Fruit fly (Drosophila melanogaster) whole organism, embryonic: ENCODE data around the gene CG14341.

Experiments
- CG10431 ChIP-seq: fragments of 200-800 bp; sonication (Bioruptor generic); optimal IDR thresholded peaks from 3 replicates; lab custom pipeline; 2018; ENCODE audit warnings: missing biosample characterization, mild to moderate bottlenecking, missing genetic modification characterization
- CG11085 ChIP-seq: fragments of 200-800 bp; sonication (Bioruptor generic); IDR thresholded peaks from 2 replicates; pipeline ENCODE4 v1.3.6; 2022; ENCODE audit warnings: missing biosample characterization, missing genetic modification characterization
- CG12219 ChIP-seq: fragments of 200-800 bp; sonication (Bioruptor generic); optimal IDR thresholded peaks from 3 replicates; lab custom pipeline; 2018; ENCODE audit warnings: missing biosample characterization, mild to moderate bottlenecking, missing genetic modification characterization
- CG12391 ChIP-seq: fragments of 200-800 bp; sonication (Bioruptor generic); optimal IDR thresholded peaks from 3 replicates; lab custom pipeline; 2018; ENCODE audit warnings: missing biosample characterization, mild to moderate bottlenecking, missing genetic modification characterization, moderate library complexity
- CG12744 ChIP-seq: fragments of 200-800 bp; sonication (Bioruptor generic); optimal IDR thresholded peaks from 2 replicates; lab custom pipeline; 2016; ENCODE audit warnings: missing biosample characterization, missing genetic modification characterization
- CG1603 ChIP-seq: fragments of 200-800 bp; sonication (Bioruptor generic); optimal IDR thresholded peaks from 2 replicates; lab custom pipeline; 2019; ENCODE audit warnings: missing biosample characterization, mild to moderate bottlenecking, missing genetic modification characterization, moderate library complexity
- CG18011 ChIP-seq: fragments of 200-800 bp; sonication (Bioruptor generic); optimal IDR thresholded peaks from 2 replicates; lab custom pipeline; 2017; ENCODE audit warnings: missing biosample characterization, missing genetic modification characterization, mild to moderate bottlenecking, moderate library complexity, missing genotype
- CG32532 ChIP-seq: fragments of 200-800 bp; sonication (Bioruptor generic); IDR thresholded peaks from 2 replicates; pipeline ENCODE4 v1.3.6; 2022; ENCODE audit warnings: missing biosample characterization, missing genetic modification characterization
- CG34376 ChIP-seq: fragments of 200-800 bp; sonication (Bioruptor generic); optimal IDR thresholded peaks from 2 replicates; lab custom pipeline; 2018; ENCODE audit warnings: missing biosample characterization, mild to moderate bottlenecking, missing genetic modification characterization
- CG4328 ChIP-seq: fragments of 200-800 bp; sonication (Bioruptor generic); optimal IDR thresholded peaks from 3 replicates; lab custom pipeline; 2017; ENCODE audit warnings: missing biosample characterization, missing genetic modification reagents, missing genetic modification characterization
- CG5953 ChIP-seq: fragments of 200-800 bp; sonication (Bioruptor generic); IDR thresholded peaks from 2 replicates; pipeline ENCODE4 v1.3.6; 2022; ENCODE audit warnings: missing biosample characterization, missing genetic modification characterization
- CG6791 ChIP-seq: fragments of 200-800 bp; sonication (Bioruptor generic); IDR thresholded peaks from 3 replicates; pipeline ENCODE4 v1.3.6; 2022; ENCODE audit warnings: missing biosample characterization, missing genetic modification characterization; ENCODE audit not compliant: partially characterized antibody
- CG7839 ChIP-seq: fragments of 200-800 bp; sonication (Bioruptor generic); optimal IDR thresholded peaks from 3 replicates; lab custom pipeline; 2018; ENCODE audit warnings: missing biosample characterization, mild to moderate bottlenecking, missing genetic modification characterization, moderate library complexity
- CG7928 ChIP-seq: fragments of 200-800 bp; sonication (Bioruptor generic); optimal IDR thresholded peaks from 2 replicates; lab custom pipeline; 2017; ENCODE audit warnings: missing biosample characterization, mild to moderate bottlenecking, missing genetic modification characterization
- CG9437 ChIP-seq: fragments of 200-800 bp; sonication (Bioruptor generic); optimal IDR thresholded peaks from 2 replicates; lab custom pipeline; 2018; ENCODE audit warnings: missing biosample characterization, mild to moderate bottlenecking, missing genetic modification characterization
- CoRest ChIP-seq: fragments of 200-800 bp; sonication (Bioruptor generic); optimal IDR thresholded peaks from 3 replicates; lab custom pipeline; 2018; ENCODE audit warnings: missing biosample characterization, mild to moderate bottlenecking, missing genetic modification characterization, moderate library complexity
- Dfd ChIP-seq, 2 experiments: fragments of >200 bp; optimal IDR thresholded peaks; 2 replicates each; lab custom pipeline; 2017; ENCODE audit warnings: missing biosample characterization in 2 of 2, missing genetic modification characterization in 2 of 2
- Elba2 ChIP-seq: fragments of 200-800 bp; sonication (Bioruptor generic); optimal IDR thresholded peaks from 3 replicates; lab custom pipeline; 2016; ENCODE audit warnings: missing biosample characterization, missing genetic modification characterization
- Fer3 ChIP-seq: fragments of 200-800 bp; sonication (Bioruptor generic); optimal IDR thresholded peaks from 2 replicates; lab custom pipeline; 2018; ENCODE audit warnings: missing biosample characterization, mild to moderate bottlenecking, missing genetic modification characterization, moderate library complexity
- Hand ChIP-seq: fragments of 200-800 bp; sonication (Bioruptor generic); optimal IDR thresholded peaks from 2 replicates; lab custom pipeline; 2017; ENCODE audit warnings: mild to moderate bottlenecking, missing biosample characterization, missing genetic modification reagents, missing genetic modification characterization
- Lhr ChIP-seq: fragments of 200-800 bp; sonication (Bioruptor generic); optimal IDR thresholded peaks from 3 replicates; lab custom pipeline; 2017; ENCODE audit warnings: mild to moderate bottlenecking, missing biosample characterization, missing genetic modification reagents, missing genetic modification characterization
- Oli ChIP-seq: fragments of 200-800 bp; sonication (Bioruptor generic); optimal IDR thresholded peaks from 2 replicates; lab custom pipeline; 2018; ENCODE audit warnings: missing biosample characterization, mild to moderate bottlenecking, missing genetic modification characterization, moderate library complexity
- Sox100B ChIP-seq: fragments of 200-800 bp; sonication (Bioruptor generic); optimal IDR thresholded peaks from 3 replicates; lab custom pipeline; 2018; ENCODE audit warnings: missing biosample characterization, mild to moderate bottlenecking, missing genetic modification characterization
- YL-1 ChIP-seq: fragments of 200-800 bp; sonication (Bioruptor generic); optimal IDR thresholded peaks from 3 replicates; lab custom pipeline; 2017; ENCODE audit warnings: missing biosample characterization, mild to moderate bottlenecking, missing genetic modification characterization
- abd-A ChIP-seq: fragments of 200-800 bp; sonication (Bioruptor generic); optimal IDR thresholded peaks from 3 replicates; lab custom pipeline; 2019; ENCODE audit warnings: missing biosample characterization, mild to moderate bottlenecking, missing genetic modification characterization, moderate library complexity
- ara ChIP-seq: fragments of 200-800 bp; sonication (Bioruptor generic); IDR thresholded peaks from 2 replicates; pipeline ENCODE4 v1.3.6; 2022; ENCODE audit warnings: missing biosample characterization, missing genetic modification characterization
- az2 ChIP-seq: fragments of 200-800 bp; sonication (Bioruptor generic); optimal IDR thresholded peaks from 3 replicates; lab custom pipeline; 2016; ENCODE audit warnings: missing biosample characterization, missing genetic modification characterization
- bab2 ChIP-seq: fragments of 200-800 bp; sonication (Bioruptor generic); optimal IDR thresholded peaks from 2 replicates; lab custom pipeline; 2016; ENCODE audit warnings: missing biosample characterization, missing genetic modification characterization
- br ChIP-seq: fragments of >200 bp; optimal IDR thresholded peaks from 2 replicates; lab custom pipeline; 2017
- chm ChIP-seq: fragments of 200-800 bp; sonication (Bioruptor generic); IDR thresholded peaks from 2 replicates; pipeline ENCODE4 v1.3.6; 2022; ENCODE audit warnings: missing biosample characterization, missing genetic modification characterization
- chn ChIP-seq: fragments of 200-800 bp; sonication (Bioruptor generic); optimal IDR thresholded peaks from 2 replicates; lab custom pipeline; 2016; ENCODE audit warnings: missing biosample characterization, missing genetic modification characterization
- crp ChIP-seq, 2 experiments: fragments of 200-800 bp; sonication (Bioruptor generic); optimal IDR thresholded peaks; 2 replicates in 1 of 2; 3 replicates in 1 of 2; lab custom pipeline; 2017; ENCODE audit warnings: missing biosample characterization in 2 of 2, missing genetic modification characterization in 2 of 2, mild to moderate bottlenecking in 1 of 2, moderate library complexity in 1 of 2
- esg ChIP-seq: fragments of 200-800 bp; sonication (Bioruptor generic); conservative IDR thresholded peaks from 2 replicates; pipeline ENCODE4 v1.3.6; 2022; ENCODE audit warnings: missing biosample characterization, missing genetic modification characterization
- eyg ChIP-seq: fragments of 200-800 bp; sonication (Bioruptor generic); optimal IDR thresholded peaks from 3 replicates; lab custom pipeline; 2016; ENCODE audit warnings: missing biosample characterization, missing genetic modification characterization
- fru ChIP-seq: fragments of >200 bp; optimal IDR thresholded peaks from 2 replicates; lab custom pipeline; 2017
- jing ChIP-seq: fragments of 200-800 bp; sonication (Bioruptor generic); optimal IDR thresholded peaks from 2 replicates; lab custom pipeline; 2018; ENCODE audit warnings: missing biosample characterization, mild to moderate bottlenecking, missing genetic modification characterization
- lola ChIP-seq, 3 experiments: fragments of >200 bp in 2 of 3; fragments of 200-800 bp in 1 of 3; sonication (Bioruptor generic) in 1 of 3; optimal IDR thresholded peaks; 2 replicates each; lab custom pipeline; 2017 to 2019; ENCODE audit warnings: missing biosample characterization in 3 of 3, missing genetic modification characterization in 3 of 3, mild to moderate bottlenecking in 1 of 3, moderate library complexity in 1 of 3
- mam ChIP-seq: fragments of 200-800 bp; sonication (Bioruptor generic); optimal IDR thresholded peaks from 3 replicates; lab custom pipeline; 2016; ENCODE audit warnings: missing biosample characterization, missing genetic modification characterization
- mirr ChIP-seq: fragments of 200-800 bp; sonication (Bioruptor generic); optimal IDR thresholded peaks from 3 replicates; lab custom pipeline; 2018; ENCODE audit warnings: missing biosample characterization, mild to moderate bottlenecking, missing genetic modification characterization
- nerfin-1 ChIP-seq: fragments of 200-800 bp; sonication (Bioruptor generic); optimal IDR thresholded peaks from 3 replicates; lab custom pipeline; 2019; ENCODE audit warnings: missing biosample characterization, mild to moderate bottlenecking, missing genetic modification characterization, moderate library complexity
- pan ChIP-seq, 4 experiments: fragments of >200 bp in 3 of 4; fragments of 200-800 bp in 1 of 4; sonication (Bioruptor generic) in 1 of 4; optimal IDR thresholded peaks in 3 of 4; IDR thresholded peaks in 1 of 4; 2 replicates each; pipeline versions ENCODE4 v1.3.6 to Lab custom; 2017 to 2022; ENCODE audit warnings: missing biosample characterization in 2 of 4, missing genetic modification characterization in 2 of 4, mixed read lengths in 1 of 4
- sd ChIP-seq: fragments of 200-800 bp; sonication (Bioruptor generic); optimal IDR thresholded peaks from 3 replicates; lab custom pipeline; 2018; ENCODE audit warnings: missing biosample characterization, mild to moderate bottlenecking, missing genetic modification characterization, moderate library complexity
- slp2 ChIP-seq: fragments of 200-800 bp; sonication (Bioruptor generic); optimal IDR thresholded peaks from 2 replicates; lab custom pipeline; 2016; ENCODE audit warnings: missing biosample characterization, missing genetic modification characterization
- sna ChIP-seq: fragments of 200-800 bp; sonication (Bioruptor generic); IDR thresholded peaks from 2 replicates; pipeline ENCODE4 v1.3.6; 2022; ENCODE audit warnings: missing biosample characterization, missing genetic modification characterization; ENCODE audit not compliant: partially characterized antibody
- stwl ChIP-seq: fragments of 200-800 bp; sonication (Bioruptor generic); optimal IDR thresholded peaks from 3 replicates; lab custom pipeline; 2018; ENCODE audit warnings: missing biosample characterization, mild to moderate bottlenecking, missing genetic modification characterization, moderate library complexity
- trem ChIP-seq: fragments of 200-800 bp; optimal IDR thresholded peaks from 3 replicates; lab custom pipeline; 2019; ENCODE audit warnings: missing biosample characterization, mild to moderate bottlenecking, missing genetic modification characterization, moderate library complexity
- tup ChIP-seq: fragments of 200-800 bp; sonication (Bioruptor generic); optimal IDR thresholded peaks from 2 replicates; lab custom pipeline; 2016; ENCODE audit warnings: missing biosample characterization, mild to moderate bottlenecking, missing genetic modification characterization, moderate library complexity
- unpg ChIP-seq: fragments of 200-800 bp; sonication (Bioruptor generic); optimal IDR thresholded peaks from 3 replicates; lab custom pipeline; 2018; ENCODE audit warnings: missing biosample characterization, mild to moderate bottlenecking, missing genetic modification characterization, moderate library complexity
- yki ChIP-seq: fragments of >200 bp; optimal IDR thresholded peaks from 3 replicates; lab custom pipeline; 2018

The CG14341 gene

DNA sequence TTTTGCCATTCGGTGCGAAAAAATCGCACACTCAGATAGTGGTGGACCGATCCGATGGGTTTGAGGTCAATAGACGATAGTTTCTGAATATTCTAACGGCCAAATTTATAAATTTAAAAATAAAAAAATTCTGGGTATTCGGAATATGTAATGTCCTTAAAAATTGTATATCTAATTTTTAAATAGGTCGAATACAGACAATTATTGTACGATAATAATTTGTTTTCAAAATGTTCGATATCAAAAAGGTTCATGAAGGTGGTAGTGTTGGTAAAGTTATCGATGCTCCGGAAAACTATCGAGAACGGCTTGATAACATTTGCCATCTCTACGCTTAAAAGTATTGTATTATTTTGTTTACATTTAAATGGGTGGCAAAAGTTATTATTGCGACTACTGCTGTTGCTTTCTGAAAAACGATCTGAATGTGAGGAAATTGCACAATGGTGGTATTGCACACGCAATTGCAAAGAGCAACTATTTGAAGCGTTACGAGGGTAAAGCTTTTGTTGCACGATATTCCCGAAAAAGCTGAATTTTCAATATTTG lies 3.6 kb downstream of the CG14341 start, which contains the start of the genes CG31922 and Plap (continued):
- TF ChIP-seq pan (optimal IDR thresholded peaks at IDR 0.05; lab: Kevin White, UChicago), result no peak
- no peak for TF ChIP-seq pan (GFP tag; optimal IDR thresholded peaks at IDR 0.05 in 1 of 2, IDR thresholded peaks at IDR 0.05 in 1 of 2)
- TF ChIP-seq CG18011, result peak; percentile 53
- no peak for TF ChIP-seq mirr (GFP tag; lab: Kevin White, UChicago)
- peak; percentile 59 for TF ChIP-seq Lhr (GFP tag; lab: Kevin White, UChicago)
- no peak for TF ChIP-seq Sox100B (GFP tag; lab: Kevin White, UChicago)
- no peak for TF ChIP-seq fru (lab: Kevin White, UChicago)
- no peak for TF ChIP-seq jing (GFP tag; lab: Kevin White, UChicago)
- TF ChIP-seq az2, result peak; percentile 65
- peak; percentile 74 for TF ChIP-seq stwl
- TF ChIP-seq Fer3, result peak; percentile 58
- peak; percentile 61 for TF ChIP-seq unpg (GFP tag; lab: Kevin White, UChicago)
- peak; percentile 72 for TF ChIP-seq chn
- peak; percentile 60 for TF ChIP-seq CG32532 (GFP tag; lab: Robert Waterston, UW)
- TF ChIP-seq tup, result no peak
- TF ChIP-seq CG12219 (GFP tag; lab: Kevin White, UChicago), result no peak
- TF ChIP-seq sd (tag; lab: Kevin White, UChicago), result no peak
- TF ChIP-seq Elba2 (GFP tag; lab: Kevin White, UChicago), result no peak
- peak; percentile 55 for TF ChIP-seq CG4328 (GFP tag; lab: Kevin White, UChicago)
- peak; percentile 87 for TF ChIP-seq CoRest (tag; lab: Kevin White, UChicago)
- peak; percentile 23 for TF ChIP-seq CG10431 (GFP tag; lab: Kevin White, UChicago)
- TF ChIP-seq Dfd (GFP tag; optimal IDR thresholded peaks at IDR 0.05; lab: Kevin White, UChicago), result no peak
- TF ChIP-seq lola (GFP tag; optimal IDR thresholded peaks at IDR 0.05; lab: Kevin White, UChicago), result peak in 1 of 3 experiments; percentile 67
- peak; percentile 90 for TF ChIP-seq sna (GFP tag; lab: Robert Waterston, UW)
- no peak for TF ChIP-seq abd-A (tag; lab: Kevin White, UChicago)
- TF ChIP-seq CG6791 (GFP tag; lab: Robert Waterston, UW), result peak; percentile 77; the same call in 2 of the 3 replicates
- no peak for TF ChIP-seq CG7839 (tag; lab: Kevin White, UChicago)
- peak; percentile 55 for TF ChIP-seq CG9437 (GFP tag; lab: Kevin White, UChicago)
- TF ChIP-seq CG12744 (GFP tag; lab: Kevin White, UChicago), result peak; percentile 67
- peak; percentile 39 for TF ChIP-seq CG7928
- peak; percentile 45 for TF ChIP-seq slp2 (GFP tag; lab: Kevin White, UChicago)
- TF ChIP-seq nerfin-1 (tag; lab: Kevin White, UChicago), result peak; percentile 64
- peak; percentile 86 for TF ChIP-seq trem
- peak; percentile 76 for TF ChIP-seq mam (GFP tag; lab: Kevin White, UChicago)
- TF ChIP-seq eyg (GFP tag; lab: Kevin White, UChicago), result no peak
- peak; percentile 20; the same call in 1 of the 2 replicates for TF ChIP-seq esg (GFP tag; lab: Robert Waterston, UW)
- peak; percentile 74 for TF ChIP-seq YL-1 (GFP tag; lab: Kevin White, UChicago)
- TF ChIP-seq br (lab: Kevin White, UChicago), result no peak
- peak; percentile 77 for TF ChIP-seq CG34376 (GFP tag; lab: Kevin White, UChicago)
- no peak for TF ChIP-seq CG5953
- 0 out of 2 replicates have a peak, but pooled peaks have one; percentile 17 for TF ChIP-seq CG11085
- TF ChIP-seq bab2, result peak; percentile 64
- no peak for TF ChIP-seq yki (lab: Kevin White, UChicago)
- no peak for TF ChIP-seq Hand (GFP tag; lab: Kevin White, UChicago)
- peak in 1 of 2 experiments; percentile 33 for TF ChIP-seq crp (GFP tag; optimal IDR thresholded peaks at IDR 0.05; lab: Kevin White, UChicago)
- no peak for TF ChIP-seq ara (GFP tag; lab: Robert Waterston, UW)
- TF ChIP-seq CG12391 (tag; lab: Kevin White, UChicago), result peak; percentile 82
- TF ChIP-seq CG1603, result no peak
- TF ChIP-seq Oli (tag; lab: Kevin White, UChicago), result peak; percentile 51
- TF ChIP-seq chm (GFP tag; lab: Robert Waterston, UW), result no peak
